Fruit fly (Drosophila melanogaster) whole organism, embryonic: ENCODE data around the gene Nagk.

ENCODE experiments used
- Atf3 ChIP-seq: fragments of 200-800 bp; sonication (Bioruptor generic); optimal IDR thresholded peaks from 3 replicates; lab custom pipeline; 2016; ENCODE audit warnings: missing biosample characterization, missing genetic modification characterization
- B-H1 ChIP-seq: fragments of 200-800 bp; sonication (Bioruptor generic); IDR thresholded peaks from 3 replicates; pipeline ENCODE4 v1.3.6; 2022; ENCODE audit warnings: missing biosample characterization, missing genetic modification characterization
- CG10366 ChIP-seq: fragments of 200-800 bp; sonication (Bioruptor generic); IDR thresholded peaks from 2 replicates; pipeline ENCODE4 v1.3.6; 2022; ENCODE audit warnings: missing biosample characterization, missing genetic modification characterization
- CG12236 ChIP-seq: fragments of 200-800 bp; sonication (Bioruptor generic); optimal IDR thresholded peaks from 2 replicates; lab custom pipeline; 2016; ENCODE audit warnings: missing biosample characterization, missing genetic modification characterization
- CG1233 ChIP-seq: fragments of 200-800 bp; sonication (Bioruptor generic); optimal IDR thresholded peaks from 4 replicates; lab custom pipeline; 2018; ENCODE audit warnings: missing biosample characterization, mild to moderate bottlenecking, missing genetic modification characterization
- CG13287 ChIP-seq: fragments of 200-800 bp; sonication (Bioruptor generic); IDR thresholded peaks from 2 replicates; pipeline ENCODE4 v1.3.6; 2022; ENCODE audit warnings: missing biosample characterization, missing genetic modification characterization; ENCODE audit not compliant: partially characterized antibody
- CG13894 ChIP-seq: fragments of 200-800 bp; sonication (Bioruptor generic); optimal IDR thresholded peaks from 3 replicates; lab custom pipeline; 2018; ENCODE audit warnings: missing biosample characterization, mild to moderate bottlenecking, missing genetic modification characterization, moderate library complexity
- CG14441 ChIP-seq: fragments of 200-800 bp; sonication (Bioruptor generic); IDR thresholded peaks from 2 replicates; pipeline ENCODE4 v1.3.6; 2022; ENCODE audit warnings: missing biosample characterization, missing genetic modification characterization
- CG2712 ChIP-seq: fragments of 200-800 bp; optimal IDR thresholded peaks from 3 replicates; lab custom pipeline; 2019; ENCODE audit warnings: missing biosample characterization, mild to moderate bottlenecking, missing genetic modification characterization, moderate library complexity
- CG31224 ChIP-seq: fragments of 200-800 bp; sonication (Bioruptor generic); IDR thresholded peaks from 2 replicates; pipeline ENCODE4 v1.3.6; 2022; ENCODE audit warnings: missing biosample characterization, missing genetic modification characterization
- CG34224 ChIP-seq: fragments of 200-800 bp; sonication (Bioruptor generic); IDR thresholded peaks from 3 replicates; pipeline ENCODE4 v1.3.6; 2022; ENCODE audit warnings: missing biosample characterization, missing genetic modification characterization; ENCODE audit not compliant: partially characterized antibody
- CG4404 ChIP-seq: fragments of 200-800 bp; sonication (Bioruptor generic); IDR thresholded peaks from 2 replicates; pipeline ENCODE4 v1.3.6; 2022; ENCODE audit warnings: missing biosample characterization, missing genetic modification characterization
- CG6683 ChIP-seq: fragments of 200-800 bp; sonication (Bioruptor generic); optimal IDR thresholded peaks from 2 replicates; lab custom pipeline; 2017; ENCODE audit warnings: missing biosample characterization, mild to moderate bottlenecking, missing genetic modification characterization, missing genetic modification reagents
- CG6813 ChIP-seq: fragments of 200-800 bp; sonication (Bioruptor generic); optimal IDR thresholded peaks from 2 replicates; lab custom pipeline; 2017; ENCODE audit warnings: missing biosample characterization, missing genetic modification characterization, mild to moderate bottlenecking, moderate library complexity, missing genetic modification reagents
- CG7372 ChIP-seq: fragments of 200-800 bp; sonication (Bioruptor generic); IDR thresholded peaks from 2 replicates; pipeline ENCODE4 v1.3.6; 2022; ENCODE audit warnings: missing biosample characterization, missing genetic modification characterization
- CG7839 ChIP-seq: fragments of 200-800 bp; sonication (Bioruptor generic); optimal IDR thresholded peaks from 3 replicates; lab custom pipeline; 2018; ENCODE audit warnings: missing biosample characterization, mild to moderate bottlenecking, missing genetic modification characterization, moderate library complexity
- CG8281 ChIP-seq: fragments of 200-800 bp; sonication (Bioruptor generic); optimal IDR thresholded peaks from 2 replicates; lab custom pipeline; 2018; ENCODE audit warnings: missing biosample characterization, mild to moderate bottlenecking, missing genetic modification characterization, moderate library complexity
- CoRest ChIP-seq: fragments of 200-800 bp; sonication (Bioruptor generic); optimal IDR thresholded peaks from 3 replicates; lab custom pipeline; 2018; ENCODE audit warnings: missing biosample characterization, mild to moderate bottlenecking, missing genetic modification characterization, moderate library complexity
- CrebB ChIP-seq: fragments of 200-800 bp; sonication (Bioruptor generic); optimal IDR thresholded peaks from 3 replicates; lab custom pipeline; 2018; ENCODE audit warnings: missing biosample characterization, mild to moderate bottlenecking, missing genetic modification characterization
- Dbx ChIP-seq: fragments of 200-800 bp; sonication (Bioruptor generic); IDR thresholded peaks from 3 replicates; pipeline ENCODE4 v1.3.6; 2022; ENCODE audit warnings: missing biosample characterization, missing genetic modification characterization
- Dp ChIP-seq: fragments of 200-800 bp; sonication (Bioruptor generic); optimal IDR thresholded peaks from 2 replicates; lab custom pipeline; 2018; ENCODE audit warnings: missing biosample characterization, mild to moderate bottlenecking, missing genetic modification characterization, moderate library complexity
- Dref ChIP-seq: fragments of 200-800 bp; sonication (Bioruptor generic); IDR thresholded peaks from 2 replicates; pipeline ENCODE4 v1.3.6; 2022; ENCODE audit warnings: missing biosample characterization, missing genetic modification characterization
- Fer3 ChIP-seq: fragments of 200-800 bp; sonication (Bioruptor generic); optimal IDR thresholded peaks from 2 replicates; lab custom pipeline; 2018; ENCODE audit warnings: missing biosample characterization, mild to moderate bottlenecking, missing genetic modification characterization, moderate library complexity
- Hey ChIP-seq: fragments of 200-800 bp; sonication (Bioruptor generic); optimal IDR thresholded peaks from 3 replicates; lab custom pipeline; 2018; ENCODE audit warnings: missing biosample characterization, mild to moderate bottlenecking, missing genetic modification characterization
- HmgD ChIP-seq: fragments of 200-800 bp; sonication (Bioruptor generic); optimal IDR thresholded peaks from 3 replicates; lab custom pipeline; 2016; ENCODE audit warnings: missing biosample characterization, missing genetic modification characterization
- NC2β ChIP-seq: fragments of 200-800 bp; sonication (Bioruptor generic); optimal IDR thresholded peaks from 2 replicates; lab custom pipeline; 2016; ENCODE audit warnings: missing biosample characterization, missing genetic modification characterization
- NFAT ChIP-seq: fragments of 200-800 bp; sonication (Bioruptor generic); IDR thresholded peaks from 2 replicates; pipeline ENCODE4 v1.3.6; 2022; ENCODE audit warnings: missing biosample characterization, missing genetic modification characterization
- Neu2 ChIP-seq: fragments of 200-800 bp; sonication (Bioruptor generic); optimal IDR thresholded peaks from 3 replicates; lab custom pipeline; 2016; ENCODE audit warnings: missing biosample characterization, missing genetic modification characterization, borderline replicate concordance
- Opbp ChIP-seq: fragments of 200-800 bp; sonication (Bioruptor generic); IDR thresholded peaks from 3 replicates; pipeline ENCODE4 v1.3.6; 2022; ENCODE audit warnings: missing biosample characterization, missing genetic modification characterization; ENCODE audit not compliant: partially characterized antibody
- Six4 ChIP-seq: fragments of 200-800 bp; sonication (Bioruptor generic); optimal IDR thresholded peaks from 2 replicates; lab custom pipeline; 2016; ENCODE audit warnings: missing biosample characterization, missing genetic modification characterization
- Sox102F ChIP-seq: fragments of 200-800 bp; sonication (Bioruptor generic); optimal IDR thresholded peaks from 2 replicates; lab custom pipeline; 2018; ENCODE audit warnings: missing biosample characterization, mild to moderate bottlenecking, missing genetic modification characterization, moderate library complexity
- ap ChIP-seq: fragments of 200-800 bp; sonication (Bioruptor generic); IDR thresholded peaks from 2 replicates; pipeline ENCODE4 v1.3.6; 2022; ENCODE audit warnings: missing biosample characterization, missing genetic modification characterization
- ato ChIP-seq: fragments of 200-800 bp; sonication (Bioruptor generic); IDR thresholded peaks from 2 replicates; pipeline ENCODE4 v1.3.6; 2022; ENCODE audit warnings: missing biosample characterization, missing genetic modification characterization; ENCODE audit not compliant: partially characterized antibody
- crol ChIP-seq: fragments of 200-800 bp; sonication (Bioruptor generic); IDR thresholded peaks from 2 replicates; pipeline ENCODE4 v1.3.6; 2022; ENCODE audit warnings: missing biosample characterization, missing genetic modification characterization
- crp ChIP-seq, 2 experiments: fragments of 200-800 bp; sonication (Bioruptor generic); optimal IDR thresholded peaks; 2 replicates in 1 of 2; 3 replicates in 1 of 2; lab custom pipeline; 2017; ENCODE audit warnings: missing biosample characterization in 2 of 2, missing genetic modification characterization in 2 of 2, mild to moderate bottlenecking in 1 of 2, moderate library complexity in 1 of 2
- dati ChIP-seq: fragments of 200-800 bp; sonication (Bioruptor generic); IDR thresholded peaks from 2 replicates; pipeline ENCODE4 v1.3.6; 2022; ENCODE audit warnings: missing biosample characterization, missing genetic modification characterization
- ftz-f1 ChIP-seq: fragments of 200-800 bp; sonication (Bioruptor generic); optimal IDR thresholded peaks from 2 replicates; lab custom pipeline; 2016; ENCODE audit warnings: missing biosample characterization, missing genetic modification characterization
- gt ChIP-seq: fragments of 200-800 bp; sonication (Bioruptor generic); IDR thresholded peaks from 2 replicates; pipeline ENCODE4 v1.3.6; 2022; ENCODE audit warnings: missing biosample characterization, missing genetic modification characterization
- hth ChIP-seq: fragments of >200 bp; optimal IDR thresholded peaks from 2 replicates; lab custom pipeline; 2017; ENCODE audit warnings: inconsistent platforms
- lab ChIP-seq: fragments of 200-800 bp; sonication (Bioruptor generic); optimal IDR thresholded peaks from 3 replicates; lab custom pipeline; 2017; ENCODE audit warnings: missing biosample characterization, missing genetic modification characterization, mild to moderate bottlenecking, moderate library complexity, missing genetic modification reagents
- lbe ChIP-seq: fragments of 200-800 bp; sonication (Bioruptor generic); optimal IDR thresholded peaks from 2 replicates; lab custom pipeline; 2016; ENCODE audit warnings: missing biosample characterization, mild to moderate bottlenecking, missing genetic modification characterization
- lola ChIP-seq, 3 experiments: fragments of >200 bp in 2 of 3; fragments of 200-800 bp in 1 of 3; sonication (Bioruptor generic) in 1 of 3; optimal IDR thresholded peaks; 2 replicates each; lab custom pipeline; 2017 to 2019; ENCODE audit warnings: missing biosample characterization in 3 of 3, missing genetic modification characterization in 3 of 3, mild to moderate bottlenecking in 1 of 3, moderate library complexity in 1 of 3
- odd ChIP-seq: fragments of 200-800 bp; sonication (Bioruptor generic); optimal IDR thresholded peaks from 2 replicates; lab custom pipeline; 2017; ENCODE audit warnings: missing biosample characterization, mild to moderate bottlenecking, missing genetic modification characterization
- phol ChIP-seq: fragments of 200-800 bp; sonication (Bioruptor generic); optimal IDR thresholded peaks from 3 replicates; lab custom pipeline; 2018; ENCODE audit warnings: missing biosample characterization, mild to moderate bottlenecking, missing genetic modification characterization, moderate library complexity
- sd ChIP-seq: fragments of 200-800 bp; sonication (Bioruptor generic); optimal IDR thresholded peaks from 3 replicates; lab custom pipeline; 2018; ENCODE audit warnings: missing biosample characterization, mild to moderate bottlenecking, missing genetic modification characterization, moderate library complexity
- sens-2 ChIP-seq: fragments of 200-800 bp; sonication (Bioruptor generic); IDR thresholded peaks from 2 replicates; pipeline ENCODE4 v1.3.6; 2022; ENCODE audit warnings: missing biosample characterization, missing genetic modification characterization
- unc-4 ChIP-seq: fragments of 200-800 bp; sonication (Bioruptor generic); IDR thresholded peaks from 2 replicates; pipeline ENCODE4 v1.3.6; 2022; ENCODE audit warnings: missing biosample characterization, missing genetic modification characterization; ENCODE audit not compliant: partially characterized antibody
- usp ChIP-seq: fragments of >200 bp; optimal IDR thresholded peaks from 2 replicates; lab custom pipeline; 2017; ENCODE audit warnings: missing biosample characterization, missing genetic modification characterization

Nagk gene

DNA sequence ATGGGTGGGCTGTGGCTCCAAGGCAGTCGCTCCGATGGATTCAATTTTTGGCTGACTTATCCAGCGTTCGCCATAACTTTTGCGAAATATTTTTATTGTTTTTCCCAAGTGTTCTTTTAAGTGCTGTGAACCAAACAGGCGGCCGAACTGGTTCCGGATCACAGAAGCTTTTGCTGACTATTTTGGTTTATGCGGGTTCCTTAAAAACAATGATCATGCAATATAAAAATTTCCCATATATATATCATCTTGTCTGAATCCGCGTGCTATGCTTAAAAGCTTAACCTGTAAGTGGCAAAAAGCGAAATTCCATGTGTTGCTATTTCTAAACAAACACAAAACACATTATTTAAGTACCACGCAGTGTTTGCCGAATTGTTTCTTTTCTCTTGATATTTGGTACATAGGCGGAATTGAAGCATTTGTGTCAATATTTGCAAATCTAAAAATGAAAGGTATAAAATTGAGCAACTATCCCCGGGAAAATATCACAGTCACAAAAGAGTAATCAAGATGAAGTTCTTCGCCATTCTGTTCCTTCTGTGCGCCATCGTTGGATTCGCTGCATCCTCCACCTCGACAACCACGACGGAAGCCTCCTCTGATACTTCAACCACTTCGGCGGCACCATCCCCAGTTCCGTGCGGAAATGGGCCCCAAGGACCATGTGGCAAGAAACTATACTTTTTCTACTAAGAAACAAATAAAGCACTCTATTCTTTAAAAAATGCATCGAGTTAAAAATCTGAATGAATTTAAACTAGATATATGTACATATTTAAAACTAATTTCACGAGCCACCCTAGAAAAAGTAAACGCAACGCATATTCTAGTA, 22.9 kb downstream of the Nagk start, which contains the start of the genes CG6276 and CG44040 (continued):
- TF ChIP-seq hth (no peak), dati (GFP tag; lab: Robert Waterston, UW) (0 out of 2 replicates have a peak, but pooled peaks have one; percentile 15), CrebB (tag; lab: Kevin White, UChicago) (no peak), ftz-f1 (GFP tag; lab: Kevin White, UChicago) (no peak), CG7372 (GFP tag; lab: Robert Waterston, UW) (no peak), lola (GFP tag; optimal IDR thresholded peaks at IDR 0.05; lab: Kevin White, UChicago) (peak in 1 of 3 experiments; percentile 19), Dref (GFP tag; lab: Robert Waterston, UW) (no peak), usp (GFP tag; lab: Kevin White, UChicago) (no peak), CG12236 (no peak), Six4 (GFP tag; lab: Kevin White, UChicago) (no peak), ap (GFP tag; lab: Robert Waterston, UW) (no peak), CG13894 (tag; lab: Kevin White, UChicago) (peak; percentile 20), NC2β (no peak), crol (GFP tag; lab: Robert Waterston, UW) (no peak), lbe (GFP tag; lab: Kevin White, UChicago) (peak; percentile 63), CG1233 (GFP tag; lab: Kevin White, UChicago) (peak; percentile 41), CG4404 (GFP tag; lab: Robert Waterston, UW) (peak; percentile 34; the same call in 1 of the 2 replicates), CG13287 (GFP tag; lab: Robert Waterston, UW) (no peak; the same call in 1 of the 2 replicates), CG10366 (no peak), Fer3 (peak; percentile 61), Sox102F (GFP tag; lab: Kevin White, UChicago) (peak; percentile 35), lab (peak; percentile 76), Dbx (GFP tag; lab: Robert Waterston, UW) (peak; percentile 40; the same call in 1 of the 3 replicates), unc-4 (GFP tag; lab: Robert Waterston, UW) (no peak), CG7839 (tag; lab: Kevin White, UChicago) (peak; percentile 54), CoRest (peak; percentile 51), CG8281 (tag; lab: Kevin White, UChicago) (peak; percentile 38), CG6813 (GFP tag; lab: Kevin White, UChicago) (peak; percentile 36), NFAT (GFP tag; lab: Robert Waterston, UW) (peak; percentile 41), CG14441 (GFP tag; lab: Robert Waterston, UW) (peak; percentile 59), CG31224 (GFP tag; lab: Robert Waterston, UW) (no peak), sens-2 (no peak), phol (tag; lab: Kevin White, UChicago) (peak; percentile 42), CG34224 (GFP tag; lab: Robert Waterston, UW) (no peak), odd (no peak), Neu2 (GFP tag; lab: Kevin White, UChicago) (no peak), CG6683 (GFP tag; lab: Kevin White, UChicago) (peak; percentile 0), crp (GFP tag; optimal IDR thresholded peaks at IDR 0.05; lab: Kevin White, UChicago) (no peak), Hey (tag; lab: Kevin White, UChicago) (no peak), Dp (GFP tag; lab: Kevin White, UChicago) (peak; percentile 21), CG2712 (tag; lab: Kevin White, UChicago) (peak; percentile 53), B-H1 (GFP tag; lab: Robert Waterston, UW) (no peak; the same call in 2 of the 3 replicates), Atf3 (no peak), ato (no peak), gt (GFP tag; lab: Robert Waterston, UW) (no peak), HmgD (GFP tag; lab: Kevin White, UChicago) (no peak), Opbp (GFP tag; lab: Robert Waterston, UW) (no peak), sd (tag; lab: Kevin White, UChicago) (peak; percentile 14)
